Worm (Caenorhabditis elegans): ENCODE measurements around the gene cyld-1.

The cyld-1 gene

DNA sequence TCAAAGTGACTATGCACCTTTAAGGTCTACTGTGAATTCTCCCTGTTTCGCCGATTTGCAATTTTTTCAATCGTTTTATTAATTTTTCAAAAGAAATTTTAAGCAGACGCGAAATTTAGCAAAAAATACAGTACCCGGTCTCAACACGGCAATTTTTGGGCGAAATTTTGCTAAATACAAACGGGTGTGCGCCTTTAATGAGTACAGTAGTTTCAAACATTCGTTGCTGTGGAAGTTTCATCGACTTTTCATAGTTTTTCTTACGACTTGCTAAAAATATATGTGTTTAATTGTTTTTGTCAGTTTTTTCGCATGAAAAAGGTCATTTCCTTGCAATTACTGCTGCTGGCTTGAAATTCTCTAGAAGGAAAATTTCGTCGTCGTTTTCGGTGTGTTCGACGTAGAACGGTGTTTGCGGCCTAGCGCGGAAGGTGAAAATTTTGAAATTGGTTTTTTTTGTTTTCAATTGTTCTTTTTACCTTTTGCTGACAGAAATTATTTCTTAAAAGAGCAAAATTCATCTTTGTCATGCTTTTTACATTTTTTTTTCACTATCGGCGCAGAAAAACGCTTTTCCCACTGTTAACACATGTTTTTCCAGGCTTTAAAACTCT lies 36.5 kb upstream of the cyld-1 start, which contains the start of gene K03H1.7:
K03H1.7 (plus strand) TSS at position 600 of the 614 bp plus-strand sequence.
- TF ChIP-seq unc-62 (GFP tag; optimal IDR thresholded peaks at IDR 0.05): no peak
- peak; percentile 54 for TF ChIP-seq gmeb-1 (tag; optimal IDR thresholded peaks at IDR 0.05)

- TF ChIP-seq nhr-25 (tag; optimal IDR thresholded peaks at IDR 0.05): no peak
- no peak for TF ChIP-seq nhr-237 (tag; optimal IDR thresholded peaks at IDR 0.05)
- no peak for TF ChIP-seq nhr-6 (tag; optimal IDR thresholded peaks at IDR 0.05)
- no peak for TF ChIP-seq ztf-11 (tag; optimal IDR thresholded peaks at IDR 0.05)
- TF ChIP-seq elt-1 (tag; optimal IDR thresholded peaks at IDR 0.05): no peak
- TF ChIP-seq nhr-11 (tag; optimal IDR thresholded peaks at IDR 0.05): no peak
- no peak for TF ChIP-seq sma-3 (GFP tag; optimal IDR thresholded peaks at IDR 0.05)
- no peak for TF ChIP-seq lin-13 (GFP tag; optimal IDR thresholded peaks at IDR 0.05)
- TF ChIP-seq crh-2 (tag; optimal IDR thresholded peaks at IDR 0.05): no peak
- no peak for TF ChIP-seq sma-9 (GFP tag; optimal IDR thresholded peaks at IDR 0.05)
- no peak for TF ChIP-seq sma-9 (tag; optimal IDR thresholded peaks at IDR 0.05)
- no peak for TF ChIP-seq ama-1 (optimal IDR thresholded peaks at IDR 0.05)
- TF ChIP-seq nhr-12 (tag; optimal IDR thresholded peaks at IDR 0.05): no peak
- TF ChIP-seq nhr-10 (tag; optimal IDR thresholded peaks at IDR 0.05): no peak
- no peak for TF ChIP-seq dmd-4 (tag; optimal IDR thresholded peaks at IDR 0.05)
- TF ChIP-seq Y55F3AM.14 (GFP tag; optimal IDR thresholded peaks at IDR 0.05): no peak
- TF ChIP-seq nhr-129 (tag; optimal IDR thresholded peaks at IDR 0.05): no peak
Measured at ce11 chrIII:9944723-9945122, 34.3 kb upstream of the cyld-1 start, which contains the start of gene gln-2. gln-2 (minus strand) TSS chrIII:9944823.

DNA sequence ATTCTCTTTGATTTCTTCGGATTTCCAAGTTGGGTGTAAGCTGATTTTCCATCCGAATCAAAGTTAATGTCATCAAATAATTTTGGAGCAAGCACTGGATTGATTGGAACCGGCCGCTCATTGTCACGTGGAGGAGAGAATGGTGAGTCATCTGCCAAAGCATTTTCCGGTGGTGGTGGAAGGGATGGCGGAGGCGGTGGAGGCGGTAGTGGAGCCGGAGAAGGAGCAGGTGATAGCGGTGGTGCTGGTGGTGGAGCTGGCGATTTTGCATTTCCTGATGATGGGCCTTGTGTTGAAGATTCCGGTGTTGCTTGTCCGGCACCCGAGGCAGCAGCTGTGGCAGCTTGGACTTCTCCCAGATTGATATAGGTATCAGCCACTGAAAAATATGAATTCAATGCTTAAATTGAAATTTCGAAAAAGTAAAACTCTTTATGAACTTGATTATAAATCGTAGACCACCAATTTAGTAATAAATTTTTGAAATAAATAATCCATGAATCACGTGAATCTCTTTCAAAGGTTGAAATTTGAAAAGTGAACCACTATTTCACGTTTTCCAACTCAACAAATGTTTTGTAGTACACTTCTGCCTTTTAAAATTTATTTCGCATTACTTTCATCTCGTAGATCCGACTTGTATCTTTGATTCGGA lies 30.7 kb upstream of the cyld-1 start, which contains the start of the genes K03H1.9 and K03H1.12:
K03H1.9 (minus strand) TSS at position 471 of the 655 bp plus-strand sequence.
K03H1.12 (plus strand) TSS at position 605 of the 655 bp plus-strand sequence.
- TF ChIP-seq nhr-10 (tag; optimal IDR thresholded peaks at IDR 0.05): no peak
- TF ChIP-seq alr-1 (tag; optimal IDR thresholded peaks at IDR 0.05): no peak

- TF ChIP-seq ama-1 (optimal IDR thresholded peaks at IDR 0.05) (no peak), ZK546.5 (tag; optimal IDR thresholded peaks at IDR 0.05) (no peak), sma-3 (GFP tag; optimal IDR thresholded peaks at IDR 0.05) (no peak), zag-1 (tag; optimal IDR thresholded peaks at IDR 0.05) (no peak), skn-1 (tag; optimal IDR thresholded peaks at IDR 0.05) (no peak), nhr-6 (tag; optimal IDR thresholded peaks at IDR 0.05) (no peak), gmeb-1 (tag; optimal IDR thresholded peaks at IDR 0.05) (no peak), ztf-1 (GFP tag; conservative IDR thresholded peaks at IDR 0.05) (no peak), elt-1 (tag; optimal IDR thresholded peaks at IDR 0.05) (no peak), lsy-2 (tag; optimal IDR thresholded peaks at IDR 0.05) (no peak), C34F6.9 (tag; optimal IDR thresholded peaks at IDR 0.05) (no peak), nhr-237 (tag; optimal IDR thresholded peaks at IDR 0.05) (no peak), sem-4 (tag; optimal IDR thresholded peaks at IDR 0.05) (no peak)
Measured at ce11 chrIII:9932091-9932490, 21.6 kb upstream of the cyld-1 start, which contains the start of gene dec-7. dec-7 (plus strand) TSS chrIII:9932398.

ce11 chrIII:9930406-9930805 lies 19.9 kb upstream of the cyld-1 start:
- no peak for TF ChIP-seq elt-3 (tag; optimal IDR thresholded peaks at IDR 0.05)
- no peak for TF ChIP-seq skn-1 (tag; optimal IDR thresholded peaks at IDR 0.05)
- TF ChIP-seq lin-11 (tag; optimal IDR thresholded peaks at IDR 0.05): no peak
- no peak for TF ChIP-seq nhr-10 (tag; optimal IDR thresholded peaks at IDR 0.05)
- TF ChIP-seq unc-55 (GFP tag; optimal IDR thresholded peaks at IDR 0.05): no peak
- TF ChIP-seq ztf-4 (tag; optimal IDR thresholded peaks at IDR 0.05): no peak
- TF ChIP-seq gmeb-1 (tag; optimal IDR thresholded peaks at IDR 0.05): peak; percentile 2
- TF ChIP-seq sma-3 (GFP tag; optimal IDR thresholded peaks at IDR 0.05): no peak
- no peak for TF ChIP-seq ztf-11 (tag; optimal IDR thresholded peaks at IDR 0.05)
- no peak for TF ChIP-seq unc-62 (GFP tag; optimal IDR thresholded peaks at IDR 0.05)
- TF ChIP-seq ztf-1 (GFP tag; conservative IDR thresholded peaks at IDR 0.05): no peak
- TF ChIP-seq F13H6.1 (tag; optimal IDR thresholded peaks at IDR 0.05): peak; percentile 54
- TF ChIP-seq lin-39 (tag; optimal IDR thresholded peaks at IDR 0.05): no peak
- no peak for TF ChIP-seq egl-27 (tag; optimal IDR thresholded peaks at IDR 0.05)
- TF ChIP-seq C34F6.9 (tag; optimal IDR thresholded peaks at IDR 0.05): no peak
- no peak for TF ChIP-seq lin-13 (GFP tag; optimal IDR thresholded peaks at IDR 0.05)
- no peak for TF ChIP-seq ceh-16 (tag; optimal IDR thresholded peaks at IDR 0.05)
- no peak for TF ChIP-seq nhr-12 (tag; optimal IDR thresholded peaks at IDR 0.05)
- TF ChIP-seq zag-1 (tag; optimal IDR thresholded peaks at IDR 0.05): no peak
- TF ChIP-seq mbf-1 (tag; optimal IDR thresholded peaks at IDR 0.05): no peak
- TF ChIP-seq fos-1 (tag; optimal IDR thresholded peaks at IDR 0.05): peak; percentile 69
- TF ChIP-seq mab-5 (tag; optimal IDR thresholded peaks at IDR 0.05): no peak
- no peak for TF ChIP-seq nhr-23 (tag; optimal IDR thresholded peaks at IDR 0.05)
- no peak for TF ChIP-seq R02D3.7 (tag; optimal IDR thresholded peaks at IDR 0.05)
- TF ChIP-seq nhr-11 (tag; optimal IDR thresholded peaks at IDR 0.05): no peak
- no peak for TF ChIP-seq ZK546.5 (tag; optimal IDR thresholded peaks at IDR 0.05)
- no peak for TF ChIP-seq nhr-21 (tag; optimal IDR thresholded peaks at IDR 0.05)
- no peak for TF ChIP-seq mdl-1 (tag; optimal IDR thresholded peaks at IDR 0.05)
- TF ChIP-seq aly-2 (tag; optimal IDR thresholded peaks at IDR 0.05): no peak
- TF ChIP-seq sem-4 (tag; optimal IDR thresholded peaks at IDR 0.05): no peak
